Fruit fly (Drosophila melanogaster) whole organism, prepupa: ENCODE results near the gene Bicra.

Experiments used
- CG11294 ChIP-seq: fragments of 200-800 bp; sonication (Bioruptor generic); IDR thresholded peaks from 2 replicates; pipeline ENCODE4 v1.3.6; 2022; ENCODE audit warnings: missing biosample characterization, missing genetic modification characterization
- CG31627 ChIP-seq: fragments of 200-800 bp; sonication (Bioruptor generic); optimal IDR thresholded peaks from 3 replicates; lab custom pipeline; 2016; ENCODE audit warnings: missing biosample characterization, missing genetic modification characterization
- CG32006 ChIP-seq: fragments of 200-800 bp; sonication (Bioruptor generic); optimal IDR thresholded peaks from 3 replicates; lab custom pipeline; 2017; ENCODE audit warnings: missing biosample characterization, mild to moderate bottlenecking, missing genetic modification characterization
- CG3919 ChIP-seq: fragments of 200-800 bp; sonication (Bioruptor generic); optimal IDR thresholded peaks from 3 replicates; lab custom pipeline; 2016; ENCODE audit warnings: missing biosample characterization, missing genetic modification characterization
- CG6276 ChIP-seq: fragments of 200-800 bp; sonication (Bioruptor generic); optimal IDR thresholded peaks from 2 replicates; lab custom pipeline; 2017; ENCODE audit warnings: missing biosample characterization, mild to moderate bottlenecking, missing genetic modification characterization
- CG7368 ChIP-seq: fragments of 200-800 bp; sonication (Bioruptor generic); optimal IDR thresholded peaks from 3 replicates; lab custom pipeline; 2016; ENCODE audit warnings: missing biosample characterization, missing genetic modification characterization
- Eip75B ChIP-seq: fragments of 200-800 bp; sonication (Bioruptor generic); optimal IDR thresholded peaks from 3 replicates; lab custom pipeline; 2016; ENCODE audit warnings: missing biosample characterization, missing genetic modification characterization
- Ets21C ChIP-seq: fragments of 200-800 bp; sonication (Bioruptor generic); optimal IDR thresholded peaks from 3 replicates; lab custom pipeline; 2016; ENCODE audit warnings: missing biosample characterization, missing genetic modification characterization
- Hr4 ChIP-seq: fragments of 200-800 bp; sonication (Bioruptor generic); optimal IDR thresholded peaks from 3 replicates; lab custom pipeline; 2016; ENCODE audit warnings: missing biosample characterization, missing genetic modification characterization
- OdsH ChIP-seq: fragments of 200-800 bp; sonication (Bioruptor generic); optimal IDR thresholded peaks from 3 replicates; lab custom pipeline; 2016; ENCODE audit warnings: missing biosample characterization, missing genetic modification characterization
- Sox102F ChIP-seq: fragments of 200-800 bp; sonication (Bioruptor generic); optimal IDR thresholded peaks from 2 replicates; lab custom pipeline; 2016; ENCODE audit warnings: missing biosample characterization, mild to moderate bottlenecking, missing genetic modification characterization
- Sox14 ChIP-seq: fragments of 200-800 bp; sonication (Bioruptor generic); optimal IDR thresholded peaks from 3 replicates; lab custom pipeline; 2016; ENCODE audit warnings: missing biosample characterization, missing genetic modification characterization
- cyc ChIP-seq: fragments of 200-800 bp; sonication (Bioruptor generic); optimal IDR thresholded peaks from 3 replicates; lab custom pipeline; 2016; ENCODE audit warnings: missing biosample characterization, missing genetic modification characterization
- pdm3 ChIP-seq: fragments of 200-800 bp; sonication (Bioruptor generic); optimal IDR thresholded peaks from 3 replicates; lab custom pipeline; 2016; ENCODE audit warnings: missing biosample characterization, missing genetic modification characterization

- TF ChIP-seq CG31627 (GFP tag; lab: Kevin White, UChicago) (no peak), Sox14 (GFP tag; lab: Kevin White, UChicago) (peak; percentile 72), Eip75B (GFP tag; lab: Kevin White, UChicago) (no peak), Ets21C (GFP tag; lab: Kevin White, UChicago) (no peak), Hr4 (GFP tag; lab: Kevin White, UChicago) (no peak), CG32006 (GFP tag; lab: Kevin White, UChicago) (no peak), cyc (GFP tag; lab: Kevin White, UChicago) (no peak), CG7368 (GFP tag; lab: Kevin White, UChicago) (no peak), Sox102F (GFP tag; lab: Kevin White, UChicago) (no peak), CG3919 (GFP tag; lab: Kevin White, UChicago) (no peak), pdm3 (GFP tag; lab: Kevin White, UChicago) (no peak), CG6276 (no peak), OdsH (GFP tag; lab: Kevin White, UChicago) (no peak), CG11294 (GFP tag; lab: Robert Waterston, UW) (no peak)
Measured at dm6 chr3R:29027122-29027521, 35.7 kb upstream of the Bicra start, which contains the start of the genes eIF4E6 and CG1951.
